Worm (Caenorhabditis elegans) whole organism, late embryonic: ENCODE measurements around the gene C01B10.44.

Experiments used
- F13H6.1 ChIP-seq: sonication (generic microtip); optimal IDR thresholded peaks from 2 replicates; lab custom pipeline; 2016; ENCODE audit warnings: missing genetic modification characterization, missing compliant biosample characterization
- T23F11.4 ChIP-seq: fragments of 200-800 bp; sonication (Bioruptor generic); optimal IDR thresholded peaks from 2 replicates; lab custom pipeline; 2018; ENCODE audit warnings: mild to moderate bottlenecking, missing genetic modification characterization, missing compliant biosample characterization
- ceh-30 ChIP-seq: fragments of 150-350 bp; optimal IDR thresholded peaks from 2 replicates; lab custom pipeline; 2014; ENCODE audit warnings: missing biosample characterization, missing genetic modification characterization
- ceh-45 ChIP-seq: fragments of 200-800 bp; sonication (Bioruptor generic); IDR thresholded peaks from 2 replicates; pipeline ENCODE4 v1.3.6; 2022; ENCODE audit warnings: missing genetic modification reagents, missing genetic modification characterization, missing compliant biosample characterization
- dmd-4 ChIP-seq: sonication (generic microtip); optimal IDR thresholded peaks from 2 replicates; lab custom pipeline; 2016; ENCODE audit warnings: borderline replicate concordance, missing genetic modification characterization, missing compliant biosample characterization
- fkh-10 ChIP-seq: fragments of 150-350 bp; optimal IDR thresholded peaks from 2 replicates; lab custom pipeline; 2014; ENCODE audit warnings: missing biosample characterization, missing genetic modification reagents, missing genetic modification characterization
- pat-9 ChIP-seq: fragments of 200-800 bp; sonication (Bioruptor generic); optimal IDR thresholded peaks from 2 replicates; lab custom pipeline; 2018; ENCODE audit warnings: mild to moderate bottlenecking, missing genetic modification characterization, moderate library complexity, missing compliant biosample characterization
- pqm-1 ChIP-seq: sonication (generic microtip); optimal IDR thresholded peaks from 2 replicates; lab custom pipeline; 2016; ENCODE audit warnings: missing genetic modification characterization, missing compliant biosample characterization
- ref-2 ChIP-seq: sonication (generic microtip); optimal IDR thresholded peaks from 2 replicates; lab custom pipeline; 2016; ENCODE audit warnings: missing genetic modification characterization, missing compliant biosample characterization
- rnt-1 ChIP-seq: sonication (generic microtip); optimal IDR thresholded peaks from 2 replicates; lab custom pipeline; 2016; ENCODE audit warnings: missing genetic modification characterization, missing compliant biosample characterization

- TF ChIP-seq ref-2 (tag; lab: Kevin White, UChicago) (no peak), ceh-45 (GFP tag; lab: Robert Waterston, UW) (no peak), F13H6.1 (tag; lab: Kevin White, UChicago) (no peak), fkh-10 (GFP tag; lab: Kevin White, UChicago) (no peak), rnt-1 (tag; lab: Kevin White, UChicago) (no peak), dmd-4 (tag; lab: Kevin White, UChicago) (no peak), T23F11.4 (GFP tag; lab: Kevin White, UChicago) (no peak), pqm-1 (tag; lab: Kevin White, UChicago) (no peak), ceh-30 (tag; lab: Kevin White, UChicago) (no peak), pat-9 (tag; lab: Kevin White, UChicago) (no peak)
Measured at ce11 chrIV:6574343-6574742, 49.1 kb upstream of the C01B10.44 start.
